Fruit fly (Drosophila melanogaster): ENCODE results near the gene LSm-4.
A peak's percentile ranks its signal among the peaks of the same experiment; 100 is the strongest.

Gene LSm-4

DNA sequence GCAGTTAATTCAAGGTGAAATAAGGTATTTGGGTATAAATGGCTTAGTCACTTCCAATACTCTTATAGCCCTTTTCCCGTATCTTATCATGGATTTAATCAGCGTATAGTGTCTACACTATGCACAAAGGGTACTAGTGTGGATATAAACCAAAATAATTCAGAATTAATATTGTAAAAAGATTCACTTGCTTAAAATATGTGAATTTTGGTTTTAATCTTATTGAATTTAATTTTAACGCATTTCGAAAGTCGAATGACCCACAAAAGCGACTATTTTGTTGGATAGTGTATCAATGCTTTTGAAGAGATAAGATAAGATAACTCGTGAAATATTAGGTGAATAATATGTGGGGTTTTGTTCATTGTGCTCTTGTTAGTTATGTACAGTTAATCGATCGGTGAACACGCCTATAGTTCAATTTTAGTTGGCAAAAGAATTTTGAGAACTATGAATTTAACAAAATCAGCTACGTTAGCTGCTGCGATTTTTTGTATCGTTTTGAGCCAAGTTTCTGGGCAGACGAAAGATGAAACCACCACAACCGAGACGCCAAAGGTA, 23.0 kb downstream of the LSm-4 start, which contains the start of gene CG5096 (continued):
- TF ChIP-seq D19A (tag; optimal IDR thresholded peaks at IDR 0.05), result peak; percentile 96
- TF ChIP-seq Lhr (GFP tag; optimal IDR thresholded peaks at IDR 0.05), result no peak
- peak; percentile 82 for TF ChIP-seq esg (GFP tag; conservative IDR thresholded peaks at IDR 0.05)
- peak; percentile 42; the same call in 1 of the 2 replicates for TF ChIP-seq peb (GFP tag; IDR thresholded peaks at IDR 0.05)
- no peak for TF ChIP-seq CG10431 (GFP tag; optimal IDR thresholded peaks at IDR 0.05)
- TF ChIP-seq Rfx (GFP tag; IDR thresholded peaks at IDR 0.05), result peak; percentile 93
- peak in 1 of 2 experiments; percentile 12 for TF ChIP-seq insv (GFP tag; optimal IDR thresholded peaks at IDR 0.05)
- no peak for TF ChIP-seq amos (GFP tag; IDR thresholded peaks at IDR 0.05; ENCODE audit: partially characterized antibody)
- no peak for TF ChIP-seq CG15479 (GFP tag; optimal IDR thresholded peaks at IDR 0.05)
- peak; percentile 87 for TF ChIP-seq fd3F (GFP tag; optimal IDR thresholded peaks at IDR 0.05)
- TF ChIP-seq Dll (GFP tag; IDR thresholded peaks at IDR 0.05; ENCODE audit: partially characterized antibody), result no peak
- peak; percentile 84 for TF ChIP-seq schlank (tag; optimal IDR thresholded peaks at IDR 0.05)
- peak; percentile 88 for TF ChIP-seq Aef1 (GFP tag; IDR thresholded peaks at IDR 0.05)
- TF ChIP-seq CG15011 (GFP tag; optimal IDR thresholded peaks at IDR 0.05), result peak; percentile 84
- peak; percentile 90 for TF ChIP-seq tgo (GFP tag; IDR thresholded peaks at IDR 0.05)
- TF ChIP-seq abd-A (tag; optimal IDR thresholded peaks at IDR 0.05), result no peak
- TF ChIP-seq emc (GFP tag; optimal IDR thresholded peaks at IDR 0.05), result peak; percentile 59
- peak; percentile 89 for TF ChIP-seq Ptx1 (GFP tag; IDR thresholded peaks at IDR 0.05)
- TF ChIP-seq Pdp1 (GFP tag; optimal IDR thresholded peaks at IDR 0.05), result peak; percentile 78 to 79
- peak; percentile 68 for TF ChIP-seq CG18764 (GFP tag; optimal IDR thresholded peaks at IDR 0.05)
- no peak for TF ChIP-seq kni (GFP tag; optimal IDR thresholded peaks at IDR 0.05)
- peak; percentile 92 for TF ChIP-seq CG14014 (GFP tag; IDR thresholded peaks at IDR 0.05)
- peak; percentile 64 for TF ChIP-seq ewg (GFP tag; optimal IDR thresholded peaks at IDR 0.05)
- TF ChIP-seq CG17186 (GFP tag; optimal IDR thresholded peaks at IDR 0.05), result no peak
- TF ChIP-seq Hand (GFP tag; optimal IDR thresholded peaks at IDR 0.05), result peak; percentile 89
- TF ChIP-seq CG3995 (GFP tag; optimal IDR thresholded peaks at IDR 0.05), result peak; percentile 49
- TF ChIP-seq CG6854 (GFP tag; optimal IDR thresholded peaks at IDR 0.05), result peak; percentile 89
- no peak for TF ChIP-seq CG13287 (GFP tag; IDR thresholded peaks at IDR 0.05; ENCODE audit: partially characterized antibody)
- TF ChIP-seq Bgb (GFP tag; IDR thresholded peaks at IDR 0.05; ENCODE audit: partially characterized antibody), result no peak
- peak; percentile 79 for TF ChIP-seq bcd (GFP tag; optimal IDR thresholded peaks at IDR 0.05)
- TF ChIP-seq fru (optimal IDR thresholded peaks at IDR 0.05), result no peak
- TF ChIP-seq D19B (GFP tag; optimal IDR thresholded peaks at IDR 0.05), result peak; percentile 81
- peak; percentile 87 for TF ChIP-seq CG14050 (GFP tag; IDR thresholded peaks at IDR 0.05)
- peak; percentile 80 to 82 for TF ChIP-seq dpn (GFP tag; optimal IDR thresholded peaks at IDR 0.05)
- TF ChIP-seq CG3847 (GFP tag; IDR thresholded peaks at IDR 0.05), result peak; percentile 82; the same call in 1 of the 2 replicates
- TF ChIP-seq Mrtf (GFP tag; IDR thresholded peaks at IDR 0.05), result no peak; the same call in 2 of the 3 replicates
- TF ChIP-seq CG8924 (tag; optimal IDR thresholded peaks at IDR 0.05), result peak; percentile 94
- no peak for TF ChIP-seq CG7271 (tag; optimal IDR thresholded peaks at IDR 0.05)
- peak; percentile 38 for TF ChIP-seq Sry-δ (GFP tag; optimal IDR thresholded peaks at IDR 0.05)
- peak; percentile 55 for TF ChIP-seq chn (GFP tag; optimal IDR thresholded peaks at IDR 0.05)
- peak; percentile 53 for TF ChIP-seq jumu (GFP tag; optimal IDR thresholded peaks at IDR 0.05)
- TF ChIP-seq cad (GFP tag; optimal IDR thresholded peaks at IDR 0.05), result no peak
- no peak for TF ChIP-seq pb (GFP tag; optimal IDR thresholded peaks at IDR 0.05)
- TF ChIP-seq NC2β (GFP tag; optimal IDR thresholded peaks at IDR 0.05), result peak; percentile 19
- peak; percentile 87 for TF ChIP-seq CG6813 (GFP tag; optimal IDR thresholded peaks at IDR 0.05)
- TF ChIP-seq salm (tag; optimal IDR thresholded peaks at IDR 0.05), result peak; percentile 87
- TF ChIP-seq klu (GFP tag; IDR thresholded peaks at IDR 0.05), result peak; percentile 71
- peak; percentile 82 for TF ChIP-seq nerfin-1 (tag; optimal IDR thresholded peaks at IDR 0.05)
- no peak for TF ChIP-seq CG10565 (GFP tag; optimal IDR thresholded peaks at IDR 0.05)
- peak; percentile 93 for TF ChIP-seq CG13424 (tag; optimal IDR thresholded peaks at IDR 0.05)

Data from whole organism, embryonic.